Worm (Caenorhabditis elegans) whole organism, L1 larva: ENCODE results near the gene F09B12.7.

ENCODE experiments used
- C34B4.2 ChIP-seq: sonication (generic microtip); optimal IDR thresholded peaks from 2 replicates; lab custom pipeline; 2017; ENCODE audit warnings: mild to moderate bottlenecking, missing genetic modification characterization, missing compliant biosample characterization
- fos-1 ChIP-seq: fragments of 150-350 bp; optimal IDR thresholded peaks from 2 replicates; lab custom pipeline; 2014; ENCODE audit warnings: missing biosample characterization, missing genetic modification characterization
- lin-15B ChIP-seq: fragments of 150-350 bp; sonication (generic microtip); optimal IDR thresholded peaks from 3 replicates; lab custom pipeline; 2014; ENCODE audit warnings: missing biosample characterization, missing genetic modification characterization
- lin-35 ChIP-seq, 2 experiments: fragments of 150-350 bp; optimal IDR thresholded peaks; 2 replicates each; lab custom pipeline; 2014; ENCODE audit warnings: missing biosample characterization in 2 of 2, missing genetic modification characterization in 2 of 2, missing genetic modification reagents in 2 of 2
- lin-39 ChIP-seq: fragments of 150-350 bp; optimal IDR thresholded peaks from 2 replicates; lab custom pipeline; 2014; ENCODE audit warnings: missing biosample characterization, missing genetic modification reagents, missing genetic modification characterization
- mab-9 ChIP-seq: fragments of 200-800 bp; sonication (Bioruptor generic); IDR thresholded peaks from 2 replicates; pipeline ENCODE4 v1.3.6; 2022; ENCODE audit warnings: missing genetic modification reagents, missing genetic modification characterization, missing compliant biosample characterization
- nhr-11 ChIP-seq: fragments of 150-350 bp; optimal IDR thresholded peaks from 2 replicates; lab custom pipeline; 2014; ENCODE audit warnings: missing biosample characterization, missing genetic modification characterization
- nhr-47 ChIP-seq: sonication (generic microtip); optimal IDR thresholded peaks from 2 replicates; lab custom pipeline; 2016; ENCODE audit warnings: mild to moderate bottlenecking, missing genetic modification characterization, moderate library complexity, missing compliant biosample characterization
- pqm-1 ChIP-seq: sonication (generic microtip); optimal IDR thresholded peaks from 3 replicates; lab custom pipeline; 2017; ENCODE audit warnings: missing biosample characterization, missing genetic modification characterization
- rnt-1 ChIP-seq: sonication (generic microtip); optimal IDR thresholded peaks from 2 replicates; lab custom pipeline; 2016; ENCODE audit warnings: mild to moderate bottlenecking, missing genetic modification characterization, moderate library complexity, missing compliant biosample characterization
- skn-1 ChIP-seq: fragments of 150-350 bp; optimal IDR thresholded peaks from 2 replicates; lab custom pipeline; 2014; ENCODE audit warnings: missing biosample characterization, missing genetic modification characterization
- sup-37 ChIP-seq: fragments of 200-800 bp; sonication (Bioruptor generic); optimal IDR thresholded peaks from 2 replicates; lab custom pipeline; 2018; ENCODE audit warnings: mild to moderate bottlenecking, missing genetic modification characterization, missing compliant biosample characterization
- tbx-2 ChIP-seq: sonication (generic microtip); optimal IDR thresholded peaks from 2 replicates; lab custom pipeline; 2016; ENCODE audit warnings: missing genetic modification characterization, missing compliant biosample characterization

ce11 chrX:15056737-15057136 is 38.1 kb downstream of the F09B12.7 start, which contains the start of gene H03G16.5:
- no peak for TF ChIP-seq mab-9 (GFP tag; lab: Robert Waterston, UW)
- TF ChIP-seq sup-37, result no peak
- no peak for TF ChIP-seq tbx-2 (tag; lab: Kevin White, UChicago)
- TF ChIP-seq pqm-1 (tag; lab: Kevin White, UChicago), result no peak
- TF ChIP-seq fos-1 (tag; lab: Kevin White, UChicago), result no peak
- TF ChIP-seq skn-1, result no peak
- no peak for TF ChIP-seq lin-35 (GFP tag; optimal IDR thresholded peaks at IDR 0.05; lab: Kevin White, UChicago)
- TF ChIP-seq rnt-1 (tag; lab: Kevin White, UChicago), result no peak
- TF ChIP-seq lin-39 (tag; lab: Kevin White, UChicago), result no peak
- no peak for TF ChIP-seq nhr-11 (tag; lab: Kevin White, UChicago)
- no peak for TF ChIP-seq nhr-47 (tag; lab: Kevin White, UChicago)
- no peak for TF ChIP-seq C34B4.2 (tag; lab: Kevin White, UChicago)
- TF ChIP-seq lin-15B, result no peak
